Fruit fly (Drosophila melanogaster): Measurements from ENCODE around the gene Sgs8.

The Sgs8 gene

dm6 chr3L:11555662-11556460 lies 46.7 kb upstream of the Sgs8 start (continued):
- TF ChIP-seq CG11504 (tag; optimal IDR thresholded peaks at IDR 0.05) (peak; percentile 85), scrt (GFP tag; optimal IDR thresholded peaks at IDR 0.05) (peak; percentile 32), Hey (tag; optimal IDR thresholded peaks at IDR 0.05) (peak; percentile 35), caup (GFP tag; optimal IDR thresholded peaks at IDR 0.05; ENCODE audit: severe bottlenecking) (peak; percentile 54), CG8290 (GFP tag; optimal IDR thresholded peaks at IDR 0.05) (no peak), CG8290 (tag; optimal IDR thresholded peaks at IDR 0.05) (peak in 1 of 2 experiments; percentile 66), CG8765 (GFP tag; IDR thresholded peaks at IDR 0.05) (no peak), CG7987 (GFP tag; optimal IDR thresholded peaks at IDR 0.05) (peak; percentile 7), Atf6 (GFP tag; IDR thresholded peaks at IDR 0.05) (peak; percentile 65), CG3838 (GFP tag; optimal IDR thresholded peaks at IDR 0.05) (peak; percentile 69), org-1 (GFP tag; optimal IDR thresholded peaks at IDR 0.05) (peak; percentile 64), ab (GFP tag; optimal IDR thresholded peaks at IDR 0.05) (no peak), CG2889 (GFP tag; IDR thresholded peaks at IDR 0.05) (no peak), CG10959 (GFP tag; IDR thresholded peaks at IDR 0.05) (no peak), sd (tag; optimal IDR thresholded peaks at IDR 0.05) (peak; percentile 45), mam (GFP tag; optimal IDR thresholded peaks at IDR 0.05) (peak; percentile 44), B-H1 (GFP tag; IDR thresholded peaks at IDR 0.05) (no peak; the same call in 2 of the 3 replicates), Doc3 (GFP tag; IDR thresholded peaks at IDR 0.05; ENCODE audit: partially characterized antibody) (no peak), sima (GFP tag; optimal IDR thresholded peaks at IDR 0.05) (no peak), slp2 (GFP tag; optimal IDR thresholded peaks at IDR 0.05) (peak; percentile 25), dimm (GFP tag; IDR thresholded peaks at IDR 0.05) (no peak), sr (GFP tag; IDR thresholded peaks at IDR 0.05) (no peak), CG32532 (GFP tag; IDR thresholded peaks at IDR 0.05) (peak; percentile 65), Awh (GFP tag; IDR thresholded peaks at IDR 0.05) (no peak), mld (GFP tag; IDR thresholded peaks at IDR 0.05; ENCODE audit: partially characterized antibody) (no peak), gt (GFP tag; IDR thresholded peaks at IDR 0.05) (no peak), dmrt11E (tag; optimal IDR thresholded peaks at IDR 0.05) (peak; percentile 82), NC2β (GFP tag; optimal IDR thresholded peaks at IDR 0.05) (peak; percentile 27), CG30431 (GFP tag; optimal IDR thresholded peaks at IDR 0.05) (no peak), CG18476 (GFP tag; optimal IDR thresholded peaks at IDR 0.05) (peak; percentile 45), CG9932 (GFP tag; IDR thresholded peaks at IDR 0.05) (peak; percentile 57), CG2120 (GFP tag; optimal IDR thresholded peaks at IDR 0.05) (peak; percentile 70), kay (GFP tag; optimal IDR thresholded peaks at IDR 0.05) (peak; percentile 12), CG18599 (GFP tag; optimal IDR thresholded peaks at IDR 0.05) (peak; percentile 76), CG6683 (GFP tag; optimal IDR thresholded peaks at IDR 0.05) (peak; percentile 45), her (GFP tag; optimal IDR thresholded peaks at IDR 0.05) (no peak), Mad (GFP tag; optimal IDR thresholded peaks at IDR 0.05) (no peak), CG8359 (GFP tag; optimal IDR thresholded peaks at IDR 0.05; ENCODE audit: borderline replicate concordance) (no peak), CG14014 (GFP tag; IDR thresholded peaks at IDR 0.05) (peak; percentile 30; the same call in 1 of the 2 replicates), Eip74EF (GFP tag; optimal IDR thresholded peaks at IDR 0.05) (peak in 1 of 2 experiments; percentile 87), CG1024 (GFP tag; IDR thresholded peaks at IDR 0.05) (peak; percentile 28; the same call in 1 of the 2 replicates), Gug (GFP tag; IDR thresholded peaks at IDR 0.05) (no peak), CG11560 (tag; IDR thresholded peaks at IDR 0.05) (no peak), GATAe (GFP tag; conservative IDR thresholded peaks at IDR 0.05) (no peak), Adf1 (GFP tag; IDR thresholded peaks at IDR 0.05) (no peak; the same call in 1 of the 2 replicates), CG4617 (GFP tag; optimal IDR thresholded peaks at IDR 0.05; ENCODE audit: borderline replicate concordance) (peak; percentile 19), dpn (GFP tag; optimal IDR thresholded peaks at IDR 0.05) (peak; percentile 44 to 59), CG31441 (GFP tag; IDR thresholded peaks at IDR 0.05) (peak; percentile 90), CG18011 (GFP tag; optimal IDR thresholded peaks at IDR 0.05) (no peak)
